Worm (Caenorhabditis elegans): Measurements from ENCODE around the gene T12B5.14.

DNA sequence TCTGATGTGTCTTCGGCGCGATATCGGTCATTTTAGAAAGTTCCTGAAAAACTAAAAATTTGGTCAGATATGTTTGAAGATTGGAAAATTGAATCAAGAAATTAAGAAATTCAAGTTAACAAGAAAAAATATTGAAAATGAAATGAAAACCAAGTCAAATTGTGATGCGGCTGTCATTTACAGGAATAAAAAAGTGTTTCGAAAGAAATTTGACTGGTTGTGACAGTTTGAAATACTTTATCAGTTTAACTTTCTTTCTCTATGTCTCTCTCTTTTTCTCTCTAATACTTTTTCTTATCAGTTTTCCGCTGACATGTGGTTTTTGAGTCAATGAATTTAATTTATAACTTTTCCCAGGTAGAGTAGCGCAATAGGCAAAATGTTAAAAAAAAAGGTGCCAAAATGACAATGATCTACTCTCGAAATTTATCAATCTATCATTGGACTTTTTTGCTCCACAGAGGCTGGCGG lies 18.6 kb upstream of the T12B5.14 start, which contains the start of gene fbxa-55:
- TF ChIP-seq Y55F3AM.14 (GFP tag; optimal IDR thresholded peaks at IDR 0.05) (no peak), ztf-11 (tag; optimal IDR thresholded peaks at IDR 0.05) (no peak), ama-1 (optimal IDR thresholded peaks at IDR 0.05) (no peak), dmd-4 (tag; optimal IDR thresholded peaks at IDR 0.05) (no peak), mbf-1 (tag; optimal IDR thresholded peaks at IDR 0.05) (no peak), nhr-237 (tag; optimal IDR thresholded peaks at IDR 0.05) (no peak), unc-39 (tag; optimal IDR thresholded peaks at IDR 0.05) (no peak)

Measured in whole organism, L2 larva.